Fruit fly (Drosophila melanogaster) whole organism, embryonic: ENCODE measurements around the gene CG43319.

Experiments used
- CG10543 ChIP-seq: fragments of 200-800 bp; sonication (Bioruptor generic); optimal IDR thresholded peaks from 3 replicates; lab custom pipeline; 2017; ENCODE audit warnings: missing biosample characterization, mild to moderate bottlenecking, missing genetic modification characterization, moderate library complexity
- CG12071 ChIP-seq: fragments of 200-800 bp; sonication (Bioruptor generic); optimal IDR thresholded peaks from 3 replicates; lab custom pipeline; 2018; ENCODE audit warnings: missing biosample characterization, mild to moderate bottlenecking, missing genetic modification characterization
- CG12659 ChIP-seq: fragments of 200-800 bp; sonication (Bioruptor generic); optimal IDR thresholded peaks from 3 replicates; lab custom pipeline; 2017; ENCODE audit warnings: mild to moderate bottlenecking, missing biosample characterization, missing genetic modification reagents, missing genetic modification characterization
- CG12769 ChIP-seq: fragments of 200-800 bp; sonication (Bioruptor generic); optimal IDR thresholded peaks from 2 replicates; lab custom pipeline; 2019; ENCODE audit warnings: missing biosample characterization, mild to moderate bottlenecking, missing genetic modification characterization, moderate library complexity
- CG1832 ChIP-seq: fragments of 200-800 bp; sonication (Bioruptor generic); optimal IDR thresholded peaks from 2 replicates; lab custom pipeline; 2017; ENCODE audit warnings: missing biosample characterization, mild to moderate bottlenecking, missing genetic modification characterization, inconsistent platforms
- CG2889 ChIP-seq: fragments of 200-800 bp; sonication (Bioruptor generic); IDR thresholded peaks from 3 replicates; pipeline ENCODE4 v1.3.6; 2022; ENCODE audit warnings: missing biosample characterization, missing genetic modification characterization
- CG3163 ChIP-seq: fragments of 200-800 bp; sonication (Bioruptor generic); optimal IDR thresholded peaks from 3 replicates; lab custom pipeline; 2016; ENCODE audit warnings: missing biosample characterization, missing genetic modification characterization
- CG3726 ChIP-seq: fragments of 200-800 bp; sonication (Bioruptor generic); IDR thresholded peaks from 3 replicates; pipeline ENCODE4, ENCODE4 v1.3.6; 2022; ENCODE audit warnings: missing biosample characterization, missing genetic modification characterization
- CG7839 ChIP-seq: fragments of 200-800 bp; sonication (Bioruptor generic); optimal IDR thresholded peaks from 3 replicates; lab custom pipeline; 2018; ENCODE audit warnings: missing biosample characterization, mild to moderate bottlenecking, missing genetic modification characterization, moderate library complexity
- CG8290 ChIP-seq, 3 experiments: fragments of 200-800 bp; sonication (Bioruptor generic); optimal IDR thresholded peaks; 2 replicates each; lab custom pipeline; 2016 to 2019; ENCODE audit warnings: missing biosample characterization in 3 of 3, missing genetic modification characterization in 3 of 3, mild to moderate bottlenecking in 2 of 3, moderate library complexity in 1 of 3
- CG8478 ChIP-seq: fragments of >200 bp; optimal IDR thresholded peaks from 2 replicates; lab custom pipeline; 2018
- Dip3 ChIP-seq: fragments of 200-800 bp; sonication (Bioruptor generic); optimal IDR thresholded peaks from 3 replicates; lab custom pipeline; 2016; ENCODE audit warnings: missing biosample characterization, missing genetic modification characterization
- Drgx ChIP-seq: fragments of 200-800 bp; sonication (Bioruptor generic); IDR thresholded peaks from 2 replicates; pipeline ENCODE4 v1.3.6; 2022; ENCODE audit warnings: missing biosample characterization, missing genetic modification characterization
- Ets65A ChIP-seq: fragments of 200-800 bp; sonication (Bioruptor generic); peaks from one replicate; lab custom pipeline; 2016; ENCODE audit warnings: missing biosample characterization, missing genetic modification characterization
- Jarid2 ChIP-seq: fragments of 200-800 bp; sonication (Bioruptor generic); optimal IDR thresholded peaks from 3 replicates; lab custom pipeline; 2017; ENCODE audit warnings: mild to moderate bottlenecking, missing biosample characterization, missing genetic modification reagents, missing genetic modification characterization
- Med ChIP-seq: fragments of 200-800 bp; sonication (Bioruptor generic); peaks from one replicate; lab custom pipeline; 2016; ENCODE audit warnings: missing biosample characterization, missing genetic modification characterization, mild to moderate bottlenecking, inconsistent platforms, moderate library complexity
- Meics ChIP-seq: fragments of 200-800 bp; sonication (Bioruptor generic); optimal IDR thresholded peaks from 2 replicates; lab custom pipeline; 2017; ENCODE audit warnings: missing biosample characterization, mild to moderate bottlenecking, missing genetic modification characterization
- NFAT ChIP-seq: fragments of 200-800 bp; sonication (Bioruptor generic); IDR thresholded peaks from 2 replicates; pipeline ENCODE4 v1.3.6; 2022; ENCODE audit warnings: missing biosample characterization, missing genetic modification characterization
- Ptx1 ChIP-seq: fragments of 200-800 bp; sonication (Bioruptor generic); IDR thresholded peaks from 2 replicates; pipeline ENCODE4 v1.3.6; 2022; ENCODE audit warnings: missing biosample characterization, missing genetic modification characterization
- Trl ChIP-seq, 3 experiments: fragments of >200 bp in 2 of 3; fragments of 200-800 bp in 1 of 3; sonication (Bioruptor generic) in 1 of 3; optimal IDR thresholded peaks; 2 replicates in 1 of 3; 3 replicates in 2 of 3; lab custom pipeline; 2016 to 2017; ENCODE audit warnings: missing biosample characterization in 1 of 3, missing genetic modification characterization in 1 of 3
- aop ChIP-seq: fragments of 200-800 bp; sonication (Bioruptor generic); IDR thresholded peaks from 2 replicates; pipeline ENCODE4 v1.3.6; 2022; ENCODE audit warnings: missing biosample characterization, missing genetic modification characterization
- ase ChIP-seq: fragments of 200-800 bp; sonication (Bioruptor generic); IDR thresholded peaks from 3 replicates; pipeline ENCODE4 v1.3.6; 2022; ENCODE audit warnings: missing biosample characterization, missing genetic modification characterization
- bsh ChIP-seq, 2 experiments: fragments of 200-800 bp; sonication (Bioruptor generic); optimal IDR thresholded peaks; 2 replicates each; lab custom pipeline; 2017 to 2018; ENCODE audit warnings: mild to moderate bottlenecking in 2 of 2, missing biosample characterization in 2 of 2, missing genetic modification characterization in 2 of 2, moderate library complexity in 1 of 2
- chinmo ChIP-seq: fragments of 200-800 bp; sonication (Bioruptor generic); IDR thresholded peaks from 4 replicates; pipeline ENCODE4 v1.3.6; 2022; ENCODE audit warnings: missing biosample characterization, missing genetic modification characterization; ENCODE audit not compliant: partially characterized antibody
- grn ChIP-seq: fragments of 200-800 bp; sonication (Bioruptor generic); optimal IDR thresholded peaks from 3 replicates; lab custom pipeline; 2017; ENCODE audit warnings: missing biosample characterization, missing genetic modification characterization
- hth ChIP-seq: fragments of >200 bp; optimal IDR thresholded peaks from 2 replicates; lab custom pipeline; 2017; ENCODE audit warnings: inconsistent platforms
- kay ChIP-seq: fragments of 200-800 bp; sonication (Bioruptor generic); optimal IDR thresholded peaks from 2 replicates; lab custom pipeline; 2016; ENCODE audit warnings: missing biosample characterization, missing genetic modification characterization
- nau ChIP-seq: fragments of 200-800 bp; sonication (Bioruptor generic); optimal IDR thresholded peaks from 3 replicates; lab custom pipeline; 2017; ENCODE audit warnings: missing biosample characterization, mild to moderate bottlenecking, missing genetic modification characterization, missing genetic modification reagents
- oc ChIP-seq: fragments of 200-800 bp; sonication (Bioruptor generic); optimal IDR thresholded peaks from 2 replicates; lab custom pipeline; 2018; ENCODE audit warnings: missing biosample characterization, mild to moderate bottlenecking, missing genetic modification characterization, moderate library complexity
- pho ChIP-seq: fragments of 200-800 bp; sonication (Bioruptor generic); optimal IDR thresholded peaks from 2 replicates; lab custom pipeline; 2016; ENCODE audit warnings: missing biosample characterization, missing genetic modification characterization
- slbo ChIP-seq: fragments of 200-800 bp; sonication (Bioruptor generic); IDR thresholded peaks from 2 replicates; pipeline ENCODE4 v1.3.6; 2022; ENCODE audit warnings: missing biosample characterization, missing genetic modification characterization
- sr ChIP-seq: fragments of 200-800 bp; sonication (Bioruptor generic); IDR thresholded peaks from 3 replicates; pipeline ENCODE4 v1.3.6; 2022; ENCODE audit warnings: missing biosample characterization, missing genetic modification characterization
- sug ChIP-seq: fragments of 200-800 bp; optimal IDR thresholded peaks from 2 replicates; lab custom pipeline; 2019; ENCODE audit warnings: missing biosample characterization, mild to moderate bottlenecking, missing genetic modification characterization, moderate library complexity
- ttk ChIP-seq: fragments of 200-800 bp; sonication (Bioruptor generic); IDR thresholded peaks from 2 replicates; pipeline ENCODE4 v2.1.2; 2022; ENCODE audit warnings: missing biosample characterization, missing genetic modification characterization

The CG43319 gene

DNA sequence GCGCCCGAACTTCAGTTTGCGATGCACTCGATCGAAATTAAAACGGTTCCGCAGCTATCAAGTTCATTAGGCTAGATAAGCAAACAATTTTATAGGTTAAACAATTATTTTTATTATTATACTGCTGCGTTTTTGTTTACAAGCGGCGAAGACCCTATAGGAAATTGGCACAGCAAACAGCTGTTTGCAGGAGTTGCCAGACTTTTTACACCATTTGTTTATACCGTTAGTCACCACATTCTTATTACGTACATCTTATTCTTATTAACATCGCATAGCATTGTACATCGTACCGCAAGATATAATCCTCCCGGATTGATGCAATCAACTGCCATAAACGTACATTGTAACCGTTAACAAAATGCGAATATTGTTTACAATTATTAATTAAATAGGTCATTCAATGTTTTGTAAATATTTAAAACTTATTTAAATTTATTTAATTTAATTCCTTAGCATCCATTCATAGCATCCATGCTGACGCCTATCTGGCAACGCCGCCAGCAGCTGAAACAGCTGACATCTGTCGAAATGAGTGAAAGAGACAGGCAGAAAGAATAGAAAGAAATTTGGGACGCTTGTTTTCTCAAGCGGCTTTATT lies 12.6 kb downstream of the CG43319 start, which contains the start of the genes CROT and CG12877 (continued):
- TF ChIP-seq CG12659 (GFP tag; lab: Kevin White, UChicago), result peak; percentile 86

DNA sequence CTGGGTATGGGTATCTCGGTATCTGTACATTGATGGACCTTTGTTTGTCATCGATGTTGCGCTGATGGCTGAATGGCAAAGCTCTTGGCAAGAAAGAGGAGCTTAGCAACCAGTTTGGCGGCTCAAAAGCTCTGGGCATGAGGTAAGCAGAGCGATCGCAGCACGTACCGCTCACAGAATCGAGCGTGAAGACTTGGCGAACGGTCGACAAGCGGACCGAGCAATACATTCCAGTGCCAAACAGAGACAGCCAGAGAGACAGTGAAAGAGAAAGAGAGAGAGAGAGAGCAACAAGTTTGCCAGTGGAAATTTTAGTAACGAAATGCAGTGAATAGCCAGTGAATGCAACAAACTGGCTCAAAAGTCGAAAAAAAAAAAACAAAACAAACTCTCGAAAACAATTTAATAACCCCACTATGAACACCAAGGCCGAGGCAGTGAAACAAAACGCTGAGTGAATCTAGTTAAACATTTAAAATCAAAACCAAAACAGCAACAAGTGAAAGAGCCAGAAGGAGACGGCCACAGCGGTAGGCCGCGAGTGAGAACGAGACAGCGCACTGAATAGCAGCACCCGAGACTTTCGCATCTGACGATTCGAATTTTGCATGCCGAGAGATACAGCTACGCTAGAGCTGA lies 42.4 kb downstream of the CG43319 start, which contains the start of gene Ets98B:
TSS of gene Ets98B (plus strand) at position 172 of the 639 bp plus-strand sequence.
- TF ChIP-seq Med (GFP tag; lab: Kevin White, UChicago) (peak; percentile 7), nau (GFP tag; lab: Kevin White, UChicago) (no peak), CG10543 (GFP tag; lab: Kevin White, UChicago) (no peak), chinmo (GFP tag; lab: Robert Waterston, UW) (peak; percentile 70; the same call in 1 of the 4 replicates), oc (peak; percentile 52), NFAT (GFP tag; lab: Robert Waterston, UW) (0 out of 2 replicates have a peak, but pooled peaks have one; percentile 32), sr (GFP tag; lab: Robert Waterston, UW) (no peak), Trl (optimal IDR thresholded peaks at IDR 0.05; lab: Kevin White, UChicago) (peak; percentile 31 to 58), Trl (GFP tag; optimal IDR thresholded peaks at IDR 0.05; lab: Kevin White, UChicago) (no peak), CG8478 (lab: Kevin White, UChicago) (peak; percentile 66), CG2889 (GFP tag; lab: Robert Waterston, UW) (no peak), grn (GFP tag; lab: Kevin White, UChicago) (peak; percentile 17), Drgx (GFP tag; lab: Robert Waterston, UW) (0 out of 2 replicates have a peak, but pooled peaks have one; percentile 18), CG1832 (GFP tag; lab: Kevin White, UChicago) (peak; percentile 47), CG12769 (tag; lab: Kevin White, UChicago) (peak; percentile 17), aop (GFP tag; lab: Robert Waterston, UW) (no peak), pho (GFP tag; lab: Kevin White, UChicago) (no peak), CG3163 (GFP tag; lab: Kevin White, UChicago) (no peak), ase (GFP tag; lab: Robert Waterston, UW) (0 out of 3 replicates have a peak, but pooled peaks have one; percentile 20), CG8290 (GFP tag; optimal IDR thresholded peaks at IDR 0.05; lab: Kevin White, UChicago) (no peak), CG8290 (tag; optimal IDR thresholded peaks at IDR 0.05; lab: Kevin White, UChicago) (peak in 1 of 2 experiments; percentile 22), CG3726 (GFP tag; lab: Robert Waterston, UW) (0 out of 3 replicates have a peak, but pooled peaks have one; percentile 27), slbo (GFP tag; lab: Robert Waterston, UW) (0 out of 2 replicates have a peak, but pooled peaks have one; percentile 5), Jarid2 (GFP tag; lab: Kevin White, UChicago) (peak; percentile 18), kay (GFP tag; lab: Kevin White, UChicago) (no peak), ttk (peak; percentile 19; the same call in 1 of the 2 replicates), Meics (GFP tag; lab: Kevin White, UChicago) (peak; percentile 59)

DNA sequence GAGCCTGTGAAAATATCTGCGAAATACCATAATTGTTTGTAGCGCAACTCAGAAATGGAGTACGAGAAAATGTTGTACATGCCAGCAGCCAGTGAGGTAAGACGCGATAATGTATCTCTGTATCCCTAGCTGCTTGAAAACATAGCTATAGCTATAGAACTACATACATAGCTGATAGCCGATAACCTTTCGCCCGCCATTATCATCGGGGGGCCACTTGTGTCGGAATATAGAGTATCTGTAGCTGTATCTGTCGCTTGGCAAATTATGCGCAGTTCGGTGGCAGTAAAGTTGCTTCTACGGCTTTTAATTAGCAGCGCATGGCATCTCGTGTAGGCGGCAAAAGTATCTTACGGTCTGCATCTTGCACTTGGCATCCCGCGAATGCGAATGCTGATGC lies 42.9 kb downstream of the CG43319 start:
- no peak for TF ChIP-seq CG3163 (GFP tag; lab: Kevin White, UChicago)
- TF ChIP-seq CG12071, result no peak
- TF ChIP-seq Med (GFP tag; lab: Kevin White, UChicago), result peak; percentile 42
- peak; percentile 14 for TF ChIP-seq sug
- TF ChIP-seq hth (lab: Kevin White, UChicago), result no peak
- no peak for TF ChIP-seq CG7839 (tag; lab: Kevin White, UChicago)

- TF ChIP-seq Ets65A (GFP tag; lab: Kevin White, UChicago), result peak; percentile 3
- TF ChIP-seq Drgx (GFP tag; lab: Robert Waterston, UW), result 0 out of 2 replicates have a peak, but pooled peaks have one; percentile 27
- peak; percentile 10; the same call in 1 of the 2 replicates for TF ChIP-seq Ptx1 (GFP tag; lab: Robert Waterston, UW)
- TF ChIP-seq Dip3 (GFP tag; lab: Kevin White, UChicago), result no peak
- no peak for TF ChIP-seq bsh (GFP tag; optimal IDR thresholded peaks at IDR 0.05; lab: Kevin White, UChicago)
Observed at dm6 chr3R:27738287-27738686, 44.2 kb downstream of the CG43319 start.
